Fruit fly (Drosophila melanogaster) whole organism, embryonic: ENCODE measurements around the gene raptor.

Experiments used
- CG15269 ChIP-seq: fragments of 200-800 bp; sonication (Bioruptor generic); optimal IDR thresholded peaks from 2 replicates; lab custom pipeline; 2018; ENCODE audit warnings: missing biosample characterization, mild to moderate bottlenecking, missing genetic modification characterization, moderate library complexity
- CG15696 ChIP-seq: fragments of 200-800 bp; sonication (Bioruptor generic); optimal IDR thresholded peaks from 2 replicates; lab custom pipeline; 2019; ENCODE audit warnings: missing biosample characterization, mild to moderate bottlenecking, missing genetic modification characterization, moderate library complexity
- CG17359 ChIP-seq: fragments of 200-800 bp; sonication (Bioruptor generic); optimal IDR thresholded peaks from 3 replicates; lab custom pipeline; 2018; ENCODE audit warnings: missing biosample characterization, mild to moderate bottlenecking, missing genetic modification characterization, moderate library complexity
- CG17385 ChIP-seq: fragments of 200-800 bp; sonication (Bioruptor generic); optimal IDR thresholded peaks from 3 replicates; lab custom pipeline; 2018; ENCODE audit warnings: missing biosample characterization, mild to moderate bottlenecking, missing genetic modification characterization
- CG17568 ChIP-seq: fragments of 200-800 bp; sonication (Bioruptor generic); optimal IDR thresholded peaks from 2 replicates; lab custom pipeline; 2018; ENCODE audit warnings: missing biosample characterization, mild to moderate bottlenecking, missing genetic modification characterization, moderate library complexity
- CG18619 ChIP-seq: fragments of 200-800 bp; sonication (Bioruptor generic); optimal IDR thresholded peaks from 3 replicates; lab custom pipeline; 2017; ENCODE audit warnings: missing biosample characterization, mild to moderate bottlenecking, missing genetic modification characterization
- CG30020 ChIP-seq: fragments of 200-800 bp; optimal IDR thresholded peaks from 2 replicates; lab custom pipeline; 2019; ENCODE audit warnings: missing biosample characterization, mild to moderate bottlenecking, missing genetic modification characterization, moderate library complexity
- CG30431 ChIP-seq: fragments of 200-800 bp; sonication (Bioruptor generic); optimal IDR thresholded peaks from 2 replicates; lab custom pipeline; 2017; ENCODE audit warnings: missing biosample characterization, missing genetic modification characterization
- CG3407 ChIP-seq: fragments of 200-800 bp; sonication (Bioruptor generic); optimal IDR thresholded peaks from 2 replicates; lab custom pipeline; 2018; ENCODE audit warnings: missing biosample characterization, mild to moderate bottlenecking, missing genetic modification characterization
- CG4360 ChIP-seq: fragments of 200-800 bp; sonication (Bioruptor generic); IDR thresholded peaks from 2 replicates; pipeline ENCODE4 v1.3.6; 2022; ENCODE audit warnings: missing biosample characterization, missing genetic modification characterization
- CG5953 ChIP-seq: fragments of 200-800 bp; sonication (Bioruptor generic); IDR thresholded peaks from 2 replicates; pipeline ENCODE4 v1.3.6; 2022; ENCODE audit warnings: missing biosample characterization, missing genetic modification characterization
- CG8281 ChIP-seq: fragments of 200-800 bp; sonication (Bioruptor generic); optimal IDR thresholded peaks from 2 replicates; lab custom pipeline; 2018; ENCODE audit warnings: missing biosample characterization, mild to moderate bottlenecking, missing genetic modification characterization, moderate library complexity
- CG9727 ChIP-seq: fragments of 200-800 bp; sonication (Bioruptor generic); optimal IDR thresholded peaks from 3 replicates; lab custom pipeline; 2017; ENCODE audit warnings: missing biosample characterization, mild to moderate bottlenecking, missing genetic modification characterization
- CG9932 ChIP-seq: fragments of 200-800 bp; sonication (Bioruptor generic); IDR thresholded peaks from 2 replicates; pipeline ENCODE4 v1.3.6; 2022; ENCODE audit warnings: missing biosample characterization, missing genetic modification characterization
- CHES-1-like ChIP-seq: fragments of 200-800 bp; sonication (Bioruptor generic); optimal IDR thresholded peaks from 2 replicates; lab custom pipeline; 2016; ENCODE audit warnings: missing biosample characterization, missing genetic modification characterization
- CTCF ChIP-seq: fragments of 200-800 bp; sonication (Bioruptor generic); optimal IDR thresholded peaks from 2 replicates; lab custom pipeline; 2017; ENCODE audit warnings: missing biosample characterization, mild to moderate bottlenecking, missing genetic modification characterization, moderate library complexity
- Dad ChIP-seq: fragments of 200-800 bp; sonication (Bioruptor generic); optimal IDR thresholded peaks from 3 replicates; lab custom pipeline; 2016; ENCODE audit warnings: missing biosample characterization, missing genetic modification characterization
- Deaf1 ChIP-seq: fragments of 200-800 bp; optimal IDR thresholded peaks from 3 replicates; lab custom pipeline; 2019; ENCODE audit warnings: missing biosample characterization, mild to moderate bottlenecking, missing genetic modification characterization, moderate library complexity
- Dip3 ChIP-seq: fragments of 200-800 bp; sonication (Bioruptor generic); optimal IDR thresholded peaks from 3 replicates; lab custom pipeline; 2016; ENCODE audit warnings: missing biosample characterization, missing genetic modification characterization
- Fer2 ChIP-seq: fragments of 200-800 bp; sonication (Bioruptor generic); optimal IDR thresholded peaks from 2 replicates; lab custom pipeline; 2018; ENCODE audit warnings: missing biosample characterization, mild to moderate bottlenecking, missing genetic modification characterization, moderate library complexity
- Fer3 ChIP-seq: fragments of 200-800 bp; sonication (Bioruptor generic); optimal IDR thresholded peaks from 2 replicates; lab custom pipeline; 2018; ENCODE audit warnings: missing biosample characterization, mild to moderate bottlenecking, missing genetic modification characterization, moderate library complexity
- HmgZ ChIP-seq: fragments of 200-800 bp; sonication (Bioruptor generic); optimal IDR thresholded peaks from 2 replicates; lab custom pipeline; 2018; ENCODE audit warnings: missing biosample characterization, mild to moderate bottlenecking, missing genetic modification characterization
- Hmr ChIP-seq: fragments of 200-800 bp; sonication (Bioruptor generic); optimal IDR thresholded peaks from 3 replicates; lab custom pipeline; 2017; ENCODE audit warnings: mild to moderate bottlenecking, missing biosample characterization, missing genetic modification reagents, missing genetic modification characterization
- MBD-R2 ChIP-seq: fragments of 200-800 bp; sonication (Bioruptor generic); IDR thresholded peaks from 2 replicates; pipeline ENCODE4 v1.3.6; 2022; ENCODE audit warnings: missing biosample characterization, missing genetic modification characterization
- Med ChIP-seq: fragments of 200-800 bp; sonication (Bioruptor generic); peaks from one replicate; lab custom pipeline; 2016; ENCODE audit warnings: missing biosample characterization, missing genetic modification characterization, mild to moderate bottlenecking, inconsistent platforms, moderate library complexity
- Nf-YB ChIP-seq: fragments of 200-800 bp; sonication (Bioruptor generic); optimal IDR thresholded peaks from 3 replicates; lab custom pipeline; 2019; ENCODE audit warnings: missing biosample characterization, mild to moderate bottlenecking, missing genetic modification characterization, moderate library complexity
- Oaz ChIP-seq: fragments of 200-800 bp; sonication (Bioruptor generic); IDR thresholded peaks from 2 replicates; pipeline ENCODE4 v1.3.6; 2022; ENCODE audit warnings: missing biosample characterization, missing genetic modification characterization
- Ptx1 ChIP-seq: fragments of 200-800 bp; sonication (Bioruptor generic); IDR thresholded peaks from 2 replicates; pipeline ENCODE4 v1.3.6; 2022; ENCODE audit warnings: missing biosample characterization, missing genetic modification characterization
- Side ChIP-seq: fragments of 200-800 bp; sonication (Bioruptor generic); optimal IDR thresholded peaks from 2 replicates; lab custom pipeline; 2016; ENCODE audit warnings: missing biosample characterization, missing genetic modification characterization
- Sox100B ChIP-seq: fragments of 200-800 bp; sonication (Bioruptor generic); optimal IDR thresholded peaks from 3 replicates; lab custom pipeline; 2018; ENCODE audit warnings: missing biosample characterization, mild to moderate bottlenecking, missing genetic modification characterization
- Sry-δ ChIP-seq: fragments of 200-800 bp; sonication (Bioruptor generic); optimal IDR thresholded peaks from 2 replicates; lab custom pipeline; 2016; ENCODE audit warnings: missing biosample characterization, missing genetic modification characterization
- Ssrp ChIP-seq: fragments of 200-800 bp; sonication (Bioruptor generic); optimal IDR thresholded peaks from 2 replicates; lab custom pipeline; 2018; ENCODE audit warnings: missing biosample characterization, mild to moderate bottlenecking, missing genetic modification characterization, moderate library complexity
- Taf1 ChIP-seq: fragments of 200-800 bp; sonication (Bioruptor generic); IDR thresholded peaks from 2 replicates; pipeline ENCODE4 v1.3.6; 2022; ENCODE audit warnings: missing biosample characterization, missing genetic modification characterization
- aop ChIP-seq: fragments of 200-800 bp; sonication (Bioruptor generic); IDR thresholded peaks from 2 replicates; pipeline ENCODE4 v1.3.6; 2022; ENCODE audit warnings: missing biosample characterization, missing genetic modification characterization
- bab2 ChIP-seq: fragments of 200-800 bp; sonication (Bioruptor generic); optimal IDR thresholded peaks from 2 replicates; lab custom pipeline; 2016; ENCODE audit warnings: missing biosample characterization, missing genetic modification characterization
- disco-r ChIP-seq: fragments of 200-800 bp; sonication (Bioruptor generic); optimal IDR thresholded peaks from 2 replicates; lab custom pipeline; 2016; ENCODE audit warnings: missing biosample characterization, missing genetic modification characterization
- fru ChIP-seq: fragments of >200 bp; optimal IDR thresholded peaks from 2 replicates; lab custom pipeline; 2017
- gem ChIP-seq: fragments of 200-800 bp; sonication (Bioruptor generic); optimal IDR thresholded peaks from 2 replicates; lab custom pipeline; 2019; ENCODE audit warnings: missing biosample characterization, mild to moderate bottlenecking, missing genetic modification characterization, moderate library complexity
- gsb-n ChIP-seq: fragments of 200-800 bp; sonication (Bioruptor generic); optimal IDR thresholded peaks from 3 replicates; lab custom pipeline; 2018; ENCODE audit warnings: missing biosample characterization, mild to moderate bottlenecking, missing genetic modification characterization
- lov ChIP-seq, 2 experiments: fragments of 200-800 bp in 1 of 2; fragments of >200 bp in 1 of 2; sonication (Bioruptor generic) in 1 of 2; IDR thresholded peaks in 1 of 2; optimal IDR thresholded peaks in 1 of 2; 2 replicates in 1 of 2; 3 replicates in 1 of 2; pipeline versions ENCODE4 v1.3.6 to Lab custom; 2017 to 2022; ENCODE audit warnings: missing biosample characterization in 1 of 2, missing genetic modification characterization in 1 of 2
- luna ChIP-seq: fragments of 200-800 bp; sonication (Bioruptor generic); optimal IDR thresholded peaks from 2 replicates; lab custom pipeline; 2016; ENCODE audit warnings: missing biosample characterization, missing genetic modification characterization
- mirr ChIP-seq: fragments of 200-800 bp; sonication (Bioruptor generic); optimal IDR thresholded peaks from 3 replicates; lab custom pipeline; 2018; ENCODE audit warnings: missing biosample characterization, mild to moderate bottlenecking, missing genetic modification characterization
- nerfin-1 ChIP-seq: fragments of 200-800 bp; sonication (Bioruptor generic); optimal IDR thresholded peaks from 3 replicates; lab custom pipeline; 2019; ENCODE audit warnings: missing biosample characterization, mild to moderate bottlenecking, missing genetic modification characterization, moderate library complexity
- otp ChIP-seq: fragments of 200-800 bp; sonication (Bioruptor generic); IDR thresholded peaks from 3 replicates; pipeline ENCODE4, ENCODE4 v1.3.6; 2022; ENCODE audit warnings: missing biosample characterization, missing genetic modification characterization
- phol ChIP-seq: fragments of 200-800 bp; sonication (Bioruptor generic); optimal IDR thresholded peaks from 3 replicates; lab custom pipeline; 2018; ENCODE audit warnings: missing biosample characterization, mild to moderate bottlenecking, missing genetic modification characterization, moderate library complexity
- run ChIP-seq: fragments of 200-800 bp; sonication (Bioruptor generic); optimal IDR thresholded peaks from 3 replicates; lab custom pipeline; 2018; ENCODE audit warnings: missing biosample characterization, mild to moderate bottlenecking, missing genetic modification characterization
- ssp ChIP-seq: fragments of 200-800 bp; sonication (Bioruptor generic); IDR thresholded peaks from 2 replicates; pipeline ENCODE4 v1.3.6; 2022; ENCODE audit warnings: missing biosample characterization, missing genetic modification characterization
- sug ChIP-seq: fragments of 200-800 bp; optimal IDR thresholded peaks from 2 replicates; lab custom pipeline; 2019; ENCODE audit warnings: missing biosample characterization, mild to moderate bottlenecking, missing genetic modification characterization, moderate library complexity
- vvl ChIP-seq: fragments of 200-800 bp; sonication (Bioruptor generic); IDR thresholded peaks from 2 replicates; pipeline ENCODE4 v1.3.6; 2022; ENCODE audit warnings: missing biosample characterization, missing genetic modification characterization
- wor ChIP-seq: fragments of 200-800 bp; sonication (Bioruptor generic); IDR thresholded peaks from 2 replicates; pipeline ENCODE4 v1.3.6; 2022; ENCODE audit warnings: missing biosample characterization, missing genetic modification characterization
- zen ChIP-seq: fragments of 200-800 bp; sonication (Bioruptor generic); optimal IDR thresholded peaks from 3 replicates; lab custom pipeline; 2018; ENCODE audit warnings: missing biosample characterization, mild to moderate bottlenecking, missing genetic modification characterization, moderate library complexity
- zf30C ChIP-seq: fragments of 200-800 bp; sonication (Bioruptor generic); optimal IDR thresholded peaks from 3 replicates; lab custom pipeline; 2018; ENCODE audit warnings: missing biosample characterization, mild to moderate bottlenecking, missing genetic modification characterization
- zfh2 ChIP-seq: fragments of 200-800 bp; sonication (Bioruptor generic); optimal IDR thresholded peaks from 2 replicates; lab custom pipeline; 2016; ENCODE audit warnings: missing biosample characterization, missing genetic modification characterization

raptor gene

dm6 chrX:6092235-6092634 lies 2.2 kb upstream of the raptor start (continued):
- TF ChIP-seq Sox100B (GFP tag; lab: Kevin White, UChicago) (no peak), phol (tag; lab: Kevin White, UChicago) (peak; percentile 32), wor (GFP tag; lab: Robert Waterston, UW) (no peak), Fer2 (tag; lab: Kevin White, UChicago) (no peak), zen (tag; lab: Kevin White, UChicago) (no peak), Deaf1 (tag; lab: Kevin White, UChicago) (no peak), CHES-1-like (GFP tag; lab: Kevin White, UChicago) (no peak), CG17568 (GFP tag; lab: Kevin White, UChicago) (no peak), CG30431 (GFP tag; lab: Kevin White, UChicago) (no peak), bab2 (GFP tag; lab: Kevin White, UChicago) (peak; percentile 5), CG15269 (peak; percentile 36), MBD-R2 (GFP tag; lab: Robert Waterston, UW) (no peak), HmgZ (tag; lab: Kevin White, UChicago) (no peak), zfh2 (GFP tag; lab: Kevin White, UChicago) (no peak), luna (GFP tag; lab: Kevin White, UChicago) (no peak), Dad (no peak), CTCF (GFP tag; lab: Kevin White, UChicago) (peak; percentile 61), CG3407 (no peak), Taf1 (GFP tag; lab: Robert Waterston, UW) (no peak), ssp (no peak), gem (tag; lab: Kevin White, UChicago) (peak; percentile 51), nerfin-1 (tag; lab: Kevin White, UChicago) (no peak), CG8281 (tag; lab: Kevin White, UChicago) (no peak), aop (GFP tag; lab: Robert Waterston, UW) (no peak), Ptx1 (GFP tag; lab: Robert Waterston, UW) (no peak), Sry-δ (GFP tag; lab: Kevin White, UChicago) (no peak), fru (no peak), zf30C (GFP tag; lab: Kevin White, UChicago) (no peak), CG9932 (GFP tag; lab: Robert Waterston, UW) (no peak), Fer3 (tag; lab: Kevin White, UChicago) (no peak), lov (optimal IDR thresholded peaks at IDR 0.05; lab: Kevin White, UChicago) (no peak), lov (GFP tag; IDR thresholded peaks at IDR 0.05; lab: Robert Waterston, UW) (no peak), CG30020 (tag; lab: Kevin White, UChicago) (no peak), CG17359 (tag; lab: Kevin White, UChicago) (peak; percentile 12), CG17385 (GFP tag; lab: Kevin White, UChicago) (peak; percentile 25), CG5953 (GFP tag; lab: Robert Waterston, UW) (no peak), run (no peak), Dip3 (no peak), CG9727 (GFP tag; lab: Kevin White, UChicago) (peak; percentile 50), sug (tag; lab: Kevin White, UChicago) (no peak), mirr (no peak), gsb-n (no peak), CG18619 (GFP tag; lab: Kevin White, UChicago) (no peak), CG15696 (tag; lab: Kevin White, UChicago) (no peak), Side (GFP tag; lab: Kevin White, UChicago) (no peak), Hmr (GFP tag; lab: Kevin White, UChicago) (peak; percentile 25), Oaz (GFP tag; lab: Robert Waterston, UW) (no peak), Med (peak; percentile 78), CG4360 (no peak), otp (GFP tag; lab: Robert Waterston, UW) (0 out of 3 replicates have a peak, but pooled peaks have one; percentile 22), Nf-YB (GFP tag; lab: Kevin White, UChicago) (no peak), disco-r (GFP tag; lab: Kevin White, UChicago) (no peak), Ssrp (tag; lab: Kevin White, UChicago) (no peak), vvl (GFP tag; lab: Robert Waterston, UW) (no peak)
